Worm (Caenorhabditis elegans) whole organism, L2 larva: ENCODE data around the gene ifas-3.

ENCODE experiments used
- ama-1 ChIP-seq: fragments of 150-350 bp; optimal IDR thresholded peaks from 2 replicates; lab custom pipeline; 2018; ENCODE audit warnings: inconsistent platforms
- dmd-4 ChIP-seq: sonication (generic microtip); optimal IDR thresholded peaks from 2 replicates; lab custom pipeline; 2017; ENCODE audit warnings: missing biosample characterization, missing genetic modification characterization
- egl-27 ChIP-seq: sonication (generic microtip); optimal IDR thresholded peaks from 3 replicates; lab custom pipeline; 2017; ENCODE audit warnings: missing biosample characterization, missing genetic modification reagents, missing genetic modification characterization
- elt-1 ChIP-seq: fragments of 150-350 bp; optimal IDR thresholded peaks from 2 replicates; lab custom pipeline; 2014; ENCODE audit warnings: missing biosample characterization, missing genetic modification characterization
- elt-3 ChIP-seq: sonication (generic microtip); optimal IDR thresholded peaks from 2 replicates; lab custom pipeline; 2017; ENCODE audit warnings: missing biosample characterization, missing genetic modification characterization
- lin-13 ChIP-seq: fragments of 150-350 bp; optimal IDR thresholded peaks from 2 replicates; lab custom pipeline; 2014; ENCODE audit warnings: missing biosample characterization, missing genetic modification reagents, missing genetic modification characterization
- snpc-4 ChIP-seq: fragments of 150-350 bp; optimal IDR thresholded peaks from 2 replicates; lab custom pipeline; 2014; ENCODE audit warnings: missing biosample characterization, missing genetic modification characterization
- unc-39 ChIP-seq: fragments of 150-350 bp; optimal IDR thresholded peaks from 2 replicates; lab custom pipeline; 2014; ENCODE audit warnings: missing biosample characterization, missing genetic modification characterization
- unc-62 ChIP-seq: fragments of 150-350 bp; optimal IDR thresholded peaks from 2 replicates; lab custom pipeline; 2014; ENCODE audit warnings: missing biosample characterization, missing genetic modification reagents, missing genetic modification characterization
- zag-1 ChIP-seq: fragments of 150-350 bp; optimal IDR thresholded peaks from 2 replicates; lab custom pipeline; 2014; ENCODE audit warnings: missing biosample characterization, missing genetic modification characterization

- TF ChIP-seq ama-1, result no peak
- no peak for TF ChIP-seq unc-62 (GFP tag; lab: Kevin White, UChicago)
- TF ChIP-seq elt-1 (tag; lab: Kevin White, UChicago), result no peak
- TF ChIP-seq snpc-4, result no peak
- TF ChIP-seq elt-3 (tag; lab: Kevin White, UChicago), result no peak
- no peak for TF ChIP-seq lin-13 (GFP tag; lab: Kevin White, UChicago)
- TF ChIP-seq unc-39 (tag; lab: Kevin White, UChicago), result no peak
- TF ChIP-seq zag-1 (tag; lab: Kevin White, UChicago), result no peak
- TF ChIP-seq egl-27 (tag; lab: Kevin White, UChicago), result no peak
- TF ChIP-seq dmd-4 (tag; lab: Kevin White, UChicago), result no peak
These were observed 693 bp downstream of the ifas-3 start for ce11 chrIV:15949995-15950394.
